Fruit fly (Drosophila melanogaster) whole organism, embryonic: Measurements from ENCODE around the gene CG34008.

Experiments
- ATbp ChIP-seq: fragments of 200-800 bp; sonication (Bioruptor generic); optimal IDR thresholded peaks from 2 replicates; lab custom pipeline; 2017; ENCODE audit warnings: missing biosample characterization, mild to moderate bottlenecking, missing genetic modification characterization, missing genetic modification reagents
- Atf6 ChIP-seq: fragments of 200-800 bp; sonication (Bioruptor generic); IDR thresholded peaks from 2 replicates; pipeline ENCODE4 v1.3.6; 2022; ENCODE audit warnings: missing biosample characterization, missing genetic modification characterization
- CG10565 ChIP-seq: fragments of 200-800 bp; sonication (Bioruptor generic); optimal IDR thresholded peaks from 3 replicates; lab custom pipeline; 2016; ENCODE audit warnings: missing biosample characterization, mild to moderate bottlenecking, missing genetic modification characterization
- CG11456 ChIP-seq: fragments of 200-800 bp; sonication (Bioruptor generic); IDR thresholded peaks from 3 replicates; pipeline ENCODE4 v1.3.6; 2022; ENCODE audit warnings: missing biosample characterization, missing genetic modification characterization
- CG11696 ChIP-seq: fragments of 200-800 bp; sonication (Bioruptor generic); IDR thresholded peaks from 2 replicates; pipeline ENCODE4 v1.3.6; 2022; ENCODE audit warnings: missing biosample characterization, missing genetic modification characterization
- CG14667 ChIP-seq: fragments of 200-800 bp; sonication (Bioruptor generic); IDR thresholded peaks from 2 replicates; pipeline ENCODE4 v1.3.6; 2022; ENCODE audit warnings: missing biosample characterization, missing genetic modification characterization
- CG14965 ChIP-seq: fragments of 200-800 bp; sonication (Bioruptor generic); optimal IDR thresholded peaks from 2 replicates; lab custom pipeline; 2016; ENCODE audit warnings: missing biosample characterization, missing genetic modification characterization, borderline replicate concordance
- CG15011 ChIP-seq: fragments of 200-800 bp; sonication (Bioruptor generic); optimal IDR thresholded peaks from 3 replicates; lab custom pipeline; 2018; ENCODE audit warnings: missing biosample characterization, mild to moderate bottlenecking, missing genetic modification characterization
- CG30020 ChIP-seq: fragments of 200-800 bp; optimal IDR thresholded peaks from 2 replicates; lab custom pipeline; 2019; ENCODE audit warnings: missing biosample characterization, mild to moderate bottlenecking, missing genetic modification characterization, moderate library complexity
- CG30403 ChIP-seq: fragments of 200-800 bp; sonication (Bioruptor generic); optimal IDR thresholded peaks from 3 replicates; lab custom pipeline; 2016; ENCODE audit warnings: missing biosample characterization, missing genetic modification characterization
- CG32532 ChIP-seq: fragments of 200-800 bp; sonication (Bioruptor generic); IDR thresholded peaks from 2 replicates; pipeline ENCODE4 v1.3.6; 2022; ENCODE audit warnings: missing biosample characterization, missing genetic modification characterization
- CG32767 ChIP-seq: fragments of 200-800 bp; sonication (Bioruptor generic); IDR thresholded peaks from 2 replicates; pipeline ENCODE4 v1.3.6; 2022; ENCODE audit warnings: missing biosample characterization, missing genetic modification characterization
- CG33557 ChIP-seq: fragments of 200-800 bp; sonication (Bioruptor generic); optimal IDR thresholded peaks from 2 replicates; lab custom pipeline; 2019; ENCODE audit warnings: missing biosample characterization, mild to moderate bottlenecking, missing genetic modification characterization, moderate library complexity
- CG34422 ChIP-seq: fragments of 200-800 bp; sonication (Bioruptor generic); IDR thresholded peaks from 3 replicates; pipeline ENCODE4 v1.3.6; 2022; ENCODE audit warnings: missing biosample characterization, missing genetic modification characterization
- CG3726 ChIP-seq: fragments of 200-800 bp; sonication (Bioruptor generic); IDR thresholded peaks from 3 replicates; pipeline ENCODE4, ENCODE4 v1.3.6; 2022; ENCODE audit warnings: missing biosample characterization, missing genetic modification characterization
- CG3847 ChIP-seq: fragments of 200-800 bp; sonication (Bioruptor generic); IDR thresholded peaks from 2 replicates; pipeline ENCODE4 v1.3.6; 2022; ENCODE audit warnings: missing biosample characterization, missing genetic modification characterization
- CG4424 ChIP-seq: fragments of 200-800 bp; sonication (Bioruptor generic); optimal IDR thresholded peaks from 3 replicates; lab custom pipeline; 2016; ENCODE audit warnings: missing biosample characterization, missing genetic modification characterization
- CG6254 ChIP-seq: fragments of 200-800 bp; sonication (Bioruptor generic); optimal IDR thresholded peaks from 3 replicates; lab custom pipeline; 2017; ENCODE audit warnings: mild to moderate bottlenecking, missing biosample characterization, missing genetic modification reagents, missing genetic modification characterization
- CG6813 ChIP-seq: fragments of 200-800 bp; sonication (Bioruptor generic); optimal IDR thresholded peaks from 2 replicates; lab custom pipeline; 2017; ENCODE audit warnings: missing biosample characterization, missing genetic modification characterization, mild to moderate bottlenecking, moderate library complexity, missing genetic modification reagents
- CG6854 ChIP-seq: fragments of 200-800 bp; sonication (Bioruptor generic); optimal IDR thresholded peaks from 3 replicates; lab custom pipeline; 2017; ENCODE audit warnings: missing biosample characterization, mild to moderate bottlenecking, missing genetic modification characterization
- CG7271 ChIP-seq: fragments of 200-800 bp; sonication (Bioruptor generic); optimal IDR thresholded peaks from 2 replicates; lab custom pipeline; 2018; ENCODE audit warnings: missing biosample characterization, mild to moderate bottlenecking, missing genetic modification characterization, moderate library complexity
- CG7839 ChIP-seq: fragments of 200-800 bp; sonication (Bioruptor generic); optimal IDR thresholded peaks from 3 replicates; lab custom pipeline; 2018; ENCODE audit warnings: missing biosample characterization, mild to moderate bottlenecking, missing genetic modification characterization, moderate library complexity
- CTCF ChIP-seq: fragments of 200-800 bp; sonication (Bioruptor generic); optimal IDR thresholded peaks from 2 replicates; lab custom pipeline; 2017; ENCODE audit warnings: missing biosample characterization, mild to moderate bottlenecking, missing genetic modification characterization, moderate library complexity
- D19A ChIP-seq: fragments of 200-800 bp; optimal IDR thresholded peaks from 3 replicates; lab custom pipeline; 2019; ENCODE audit warnings: missing biosample characterization, mild to moderate bottlenecking, missing genetic modification characterization, moderate library complexity
- Dll ChIP-seq: fragments of 200-800 bp; sonication (Bioruptor generic); IDR thresholded peaks from 4 replicates; pipeline ENCODE4 v1.3.6; 2022; ENCODE audit warnings: missing biosample characterization, missing genetic modification characterization; ENCODE audit not compliant: partially characterized antibody
- Doc2 ChIP-seq: fragments of 200-800 bp; sonication (Bioruptor generic); IDR thresholded peaks from 2 replicates; pipeline ENCODE4 v1.3.6; 2022; ENCODE audit warnings: missing biosample characterization, missing genetic modification characterization
- Hmr ChIP-seq: fragments of 200-800 bp; sonication (Bioruptor generic); optimal IDR thresholded peaks from 3 replicates; lab custom pipeline; 2017; ENCODE audit warnings: mild to moderate bottlenecking, missing biosample characterization, missing genetic modification reagents, missing genetic modification characterization
- Hr78 ChIP-seq, 2 experiments: fragments of 200-800 bp in 1 of 2; fragments of >200 bp in 1 of 2; sonication (Bioruptor generic) in 1 of 2; optimal IDR thresholded peaks; 2 replicates each; lab custom pipeline; 2017 to 2019; ENCODE audit warnings: missing biosample characterization in 2 of 2, missing genetic modification characterization in 2 of 2, mild to moderate bottlenecking in 1 of 2, moderate library complexity in 1 of 2
- Lhr ChIP-seq: fragments of 200-800 bp; sonication (Bioruptor generic); optimal IDR thresholded peaks from 3 replicates; lab custom pipeline; 2017; ENCODE audit warnings: mild to moderate bottlenecking, missing biosample characterization, missing genetic modification reagents, missing genetic modification characterization
- MBD-R2 ChIP-seq: fragments of 200-800 bp; sonication (Bioruptor generic); IDR thresholded peaks from 2 replicates; pipeline ENCODE4 v1.3.6; 2022; ENCODE audit warnings: missing biosample characterization, missing genetic modification characterization
- Max ChIP-seq: fragments of 200-800 bp; sonication (Bioruptor generic); optimal IDR thresholded peaks from 2 replicates; lab custom pipeline; 2016; ENCODE audit warnings: missing biosample characterization, mild to moderate bottlenecking, missing genetic modification characterization
- NC2α ChIP-seq: fragments of 200-800 bp; sonication (Bioruptor generic); optimal IDR thresholded peaks from 2 replicates; lab custom pipeline; 2016; ENCODE audit warnings: missing biosample characterization, missing genetic modification characterization
- Spps ChIP-seq: fragments of 200-800 bp; sonication (Bioruptor generic); optimal IDR thresholded peaks from 2 replicates; lab custom pipeline; 2018; ENCODE audit warnings: missing biosample characterization, mild to moderate bottlenecking, missing genetic modification characterization
- Sry-β ChIP-seq: fragments of 200-800 bp; sonication (Bioruptor generic); optimal IDR thresholded peaks from 2 replicates; lab custom pipeline; 2018; ENCODE audit warnings: missing biosample characterization, mild to moderate bottlenecking, missing genetic modification characterization, moderate library complexity
- Xbp1 ChIP-seq: fragments of 200-800 bp; sonication (Bioruptor generic); optimal IDR thresholded peaks from 3 replicates; lab custom pipeline; 2016; ENCODE audit warnings: missing biosample characterization, mild to moderate bottlenecking, missing genetic modification characterization
- caup ChIP-seq: fragments of 200-800 bp; sonication (Bioruptor generic); optimal IDR thresholded peaks from 3 replicates; lab custom pipeline; 2017; ENCODE audit warnings: missing biosample characterization, mild to moderate bottlenecking, missing genetic modification characterization, moderate library complexity; ENCODE audit not compliant: severe bottlenecking
- fu2 ChIP-seq: fragments of 200-800 bp; sonication (Bioruptor generic); optimal IDR thresholded peaks from 2 replicates; lab custom pipeline; 2016; ENCODE audit warnings: missing biosample characterization, missing genetic modification characterization
- hkb ChIP-seq, 2 experiments: fragments of 200-800 bp in 1 of 2; fragments of >200 bp in 1 of 2; sonication (Bioruptor generic) in 1 of 2; IDR thresholded peaks in 1 of 2; optimal IDR thresholded peaks in 1 of 2; 2 replicates each; pipeline versions ENCODE4 v1.3.6 to Lab custom; 2017 to 2022; ENCODE audit warnings: missing biosample characterization in 1 of 2, missing genetic modification characterization in 1 of 2
- lov ChIP-seq, 2 experiments: fragments of 200-800 bp in 1 of 2; fragments of >200 bp in 1 of 2; sonication (Bioruptor generic) in 1 of 2; IDR thresholded peaks in 1 of 2; optimal IDR thresholded peaks in 1 of 2; 2 replicates in 1 of 2; 3 replicates in 1 of 2; pipeline versions ENCODE4 v1.3.6 to Lab custom; 2017 to 2022; ENCODE audit warnings: missing biosample characterization in 1 of 2, missing genetic modification characterization in 1 of 2
- nom ChIP-seq: fragments of 200-800 bp; sonication (Bioruptor generic); optimal IDR thresholded peaks from 2 replicates; lab custom pipeline; 2017; ENCODE audit warnings: missing biosample characterization, missing genetic modification characterization, mild to moderate bottlenecking, moderate library complexity, missing genetic modification reagents
- oc ChIP-seq: fragments of 200-800 bp; sonication (Bioruptor generic); optimal IDR thresholded peaks from 2 replicates; lab custom pipeline; 2018; ENCODE audit warnings: missing biosample characterization, mild to moderate bottlenecking, missing genetic modification characterization, moderate library complexity
- otp ChIP-seq: fragments of 200-800 bp; sonication (Bioruptor generic); IDR thresholded peaks from 3 replicates; pipeline ENCODE4, ENCODE4 v1.3.6; 2022; ENCODE audit warnings: missing biosample characterization, missing genetic modification characterization
- repo ChIP-seq: fragments of 200-800 bp; sonication (Bioruptor generic); optimal IDR thresholded peaks from 2 replicates; lab custom pipeline; 2016; ENCODE audit warnings: missing biosample characterization, missing genetic modification characterization
- sisA ChIP-seq: fragments of 200-800 bp; sonication (Bioruptor generic); IDR thresholded peaks from 2 replicates; pipeline ENCODE4 v1.3.6; 2022; ENCODE audit warnings: missing biosample characterization, missing genetic modification characterization
- tio ChIP-seq: fragments of 200-800 bp; sonication (Bioruptor generic); optimal IDR thresholded peaks from 2 replicates; lab custom pipeline; 2017; ENCODE audit warnings: missing biosample characterization, missing genetic modification characterization, inconsistent platforms
- trh ChIP-seq: fragments of 200-800 bp; sonication (Bioruptor generic); optimal IDR thresholded peaks from 2 replicates; lab custom pipeline; 2016; ENCODE audit warnings: missing biosample characterization, missing genetic modification characterization

CG34008 gene

DNA sequence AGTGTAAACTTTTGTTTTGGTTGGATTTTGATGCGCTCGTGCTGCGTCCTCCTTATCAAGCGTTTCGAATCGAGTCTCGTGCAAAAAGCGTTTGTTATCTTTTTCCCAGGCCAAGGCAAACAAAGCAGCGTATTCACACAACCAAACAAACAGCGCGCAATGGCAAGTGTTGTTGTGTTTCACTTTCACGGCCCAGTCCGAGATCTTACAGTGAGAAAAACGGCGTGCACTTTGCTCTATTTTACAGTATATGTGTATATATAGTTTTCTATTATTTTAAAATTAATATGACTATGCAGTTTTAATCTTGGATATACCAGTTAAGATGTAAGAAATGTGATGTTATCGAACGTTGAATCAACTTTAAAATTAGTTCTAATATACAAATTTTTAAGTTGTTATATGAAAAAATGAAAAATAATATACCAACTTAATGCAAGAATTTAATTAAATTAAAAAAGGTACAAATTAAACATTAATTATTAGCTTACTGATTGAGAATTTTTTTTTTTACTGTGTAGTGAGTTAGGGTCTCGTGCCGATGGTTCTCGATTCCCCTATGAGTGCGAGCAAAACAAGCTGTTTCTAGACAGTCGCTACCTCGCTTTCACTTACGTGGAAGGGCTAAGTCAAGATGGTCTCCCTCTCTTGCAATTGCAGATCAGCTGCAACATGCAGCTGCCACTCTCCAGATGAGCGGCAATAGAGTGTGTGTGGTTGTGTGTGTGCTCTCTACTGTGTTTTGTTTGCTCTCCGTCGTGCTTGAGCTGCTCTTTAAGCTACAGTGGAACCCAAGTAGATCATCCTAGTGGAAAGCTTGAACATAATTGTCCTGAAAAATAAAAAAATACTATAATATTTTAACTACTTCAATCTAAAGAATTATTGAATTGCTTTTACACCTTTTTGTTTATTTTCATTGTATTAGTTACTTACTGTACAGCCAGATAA is 13.1 kb upstream of the CG34008 start (continued):
- TF ChIP-seq CG32767 (GFP tag; lab: Robert Waterston, UW) (peak; percentile 81), CG30020 (tag; lab: Kevin White, UChicago) (peak; percentile 72), Sry-β (GFP tag; lab: Kevin White, UChicago) (peak; percentile 29), CG3726 (peak; percentile 52; the same call in 2 of the 3 replicates), CG11456 (GFP tag; lab: Robert Waterston, UW) (peak; percentile 71), oc (tag; lab: Kevin White, UChicago) (peak; percentile 84), CG14965 (GFP tag; lab: Kevin White, UChicago) (no peak), otp (GFP tag; lab: Robert Waterston, UW) (peak; percentile 74), Hr78 (GFP tag; optimal IDR thresholded peaks at IDR 0.05; lab: Kevin White, UChicago) (peak in 1 of 2 experiments; percentile 82), hkb (optimal IDR thresholded peaks at IDR 0.05; lab: Kevin White, UChicago) (no peak), hkb (GFP tag; IDR thresholded peaks at IDR 0.05; lab: Robert Waterston, UW) (peak; percentile 77), CG15011 (GFP tag; lab: Kevin White, UChicago) (peak; percentile 72), Lhr (peak; percentile 62), CG7271 (tag; lab: Kevin White, UChicago) (peak; percentile 88), CG32532 (GFP tag; lab: Robert Waterston, UW) (peak; percentile 77), Doc2 (GFP tag; lab: Robert Waterston, UW) (0 out of 2 replicates have a peak, but pooled peaks have one; percentile 14), CTCF (GFP tag; lab: Kevin White, UChicago) (peak; percentile 37), Max (GFP tag; lab: Kevin White, UChicago) (peak; percentile 79), D19A (peak; percentile 93), CG10565 (GFP tag; lab: Kevin White, UChicago) (peak; percentile 10), nom (GFP tag; lab: Kevin White, UChicago) (peak; percentile 88), tio (GFP tag; lab: Kevin White, UChicago) (peak; percentile 86), Dll (no peak), CG30403 (GFP tag; lab: Kevin White, UChicago) (peak; percentile 91), repo (GFP tag; lab: Kevin White, UChicago) (no peak), CG7839 (peak; percentile 96), ATbp (GFP tag; lab: Kevin White, UChicago) (peak; percentile 91), NC2α (GFP tag; lab: Kevin White, UChicago) (no peak), CG14667 (peak; percentile 79), Xbp1 (GFP tag; lab: Kevin White, UChicago) (peak; percentile 80), CG6254 (GFP tag; lab: Kevin White, UChicago) (peak; percentile 87), Hmr (GFP tag; lab: Kevin White, UChicago) (peak; percentile 84), fu2 (no peak), CG11696 (GFP tag; lab: Robert Waterston, UW) (0 out of 2 replicates have a peak, but pooled peaks have one; percentile 23), CG3847 (GFP tag; lab: Robert Waterston, UW) (peak; percentile 61), CG4424 (GFP tag; lab: Kevin White, UChicago) (peak; percentile 87), CG6813 (GFP tag; lab: Kevin White, UChicago) (peak; percentile 86), Spps (tag; lab: Kevin White, UChicago) (peak; percentile 95), caup (GFP tag; lab: Kevin White, UChicago) (peak; percentile 75), sisA (GFP tag; lab: Robert Waterston, UW) (peak; percentile 75), CG6854 (GFP tag; lab: Kevin White, UChicago) (peak; percentile 41), Atf6 (GFP tag; lab: Robert Waterston, UW) (peak; percentile 28; the same call in 1 of the 2 replicates), MBD-R2 (no peak; the same call in 1 of the 2 replicates), lov (optimal IDR thresholded peaks at IDR 0.05; lab: Kevin White, UChicago) (no peak), lov (GFP tag; IDR thresholded peaks at IDR 0.05; lab: Robert Waterston, UW) (0 out of 3 replicates have a peak, but pooled peaks have one; percentile 15), CG33557 (GFP tag; lab: Kevin White, UChicago) (peak; percentile 95), CG34422 (GFP tag; lab: Robert Waterston, UW) (peak; percentile 35), trh (GFP tag; lab: Kevin White, UChicago) (peak; percentile 70)
